Fruit fly (Drosophila melanogaster) ovary, adult (tissue): Measurements from ENCODE around the gene CCT3.

Source experiments
- CG17801 ChIP-seq: fragments of 200-800 bp; optimal IDR thresholded peaks from 2 replicates; lab custom pipeline; 2019; ENCODE audit warnings: missing biosample characterization, mild to moderate bottlenecking, missing genetic modification characterization, moderate library complexity; ENCODE audit not compliant: partially characterized antibody

The CCT3 gene

dm6 chr3R:16676518-16676917 lies 29.1 kb downstream of the CCT3 start:
- no peak for TF ChIP-seq CG17801 (GFP tag; lab: Kevin White, UChicago)

- no peak for TF ChIP-seq CG17801 (GFP tag; lab: Kevin White, UChicago)
These were observed 30.5 kb downstream of the CCT3 start for dm6 chr3R:16677934-16678333.

- TF ChIP-seq CG17801 (GFP tag; lab: Kevin White, UChicago) = no peak
These were observed 35.5 kb downstream of the CCT3 start for dm6 chr3R:16682901-16683300.
